Fruit fly (Drosophila melanogaster) whole organism, prepupa: Measurements from ENCODE around the gene slmo.

Source experiments
- CG10631 ChIP-seq: fragments of 200-800 bp; sonication (Bioruptor generic); optimal IDR thresholded peaks from 2 replicates; lab custom pipeline; 2016; ENCODE audit warnings: missing biosample characterization, missing genetic modification characterization
- CG10669 ChIP-seq: fragments of 200-800 bp; sonication (Bioruptor generic); optimal IDR thresholded peaks from 3 replicates; lab custom pipeline; 2018; ENCODE audit warnings: missing biosample characterization, mild to moderate bottlenecking, missing genetic modification characterization, moderate library complexity
- CG11762 ChIP-seq: fragments of 200-800 bp; sonication (Bioruptor generic); optimal IDR thresholded peaks from 3 replicates; lab custom pipeline; 2016; ENCODE audit warnings: missing biosample characterization, missing genetic modification characterization; ENCODE audit not compliant: insufficient read depth
- CG15336 ChIP-seq: fragments of 200-800 bp; sonication (Bioruptor generic); IDR thresholded peaks from 2 replicates; pipeline ENCODE4 v1.3.6; 2022; ENCODE audit warnings: missing biosample characterization, missing genetic modification characterization
- CG1621 ChIP-seq: fragments of 200-800 bp; sonication (Bioruptor generic); optimal IDR thresholded peaks from 3 replicates; lab custom pipeline; 2018; ENCODE audit warnings: missing biosample characterization, mild to moderate bottlenecking, missing genetic modification characterization
- CG3032 ChIP-seq: fragments of 200-800 bp; optimal IDR thresholded peaks from 2 replicates; lab custom pipeline; 2019; ENCODE audit warnings: missing biosample characterization, mild to moderate bottlenecking, missing genetic modification characterization, moderate library complexity
- CG32006 ChIP-seq: fragments of 200-800 bp; sonication (Bioruptor generic); optimal IDR thresholded peaks from 3 replicates; lab custom pipeline; 2017; ENCODE audit warnings: missing biosample characterization, mild to moderate bottlenecking, missing genetic modification characterization
- CG34406 ChIP-seq: fragments of 200-800 bp; sonication (Bioruptor generic); optimal IDR thresholded peaks from 3 replicates; lab custom pipeline; 2016; ENCODE audit warnings: missing biosample characterization, missing genetic modification characterization
- CG3919 ChIP-seq: fragments of 200-800 bp; sonication (Bioruptor generic); optimal IDR thresholded peaks from 3 replicates; lab custom pipeline; 2016; ENCODE audit warnings: missing biosample characterization, missing genetic modification characterization
- CG4318 ChIP-seq: fragments of 200-800 bp; sonication (Bioruptor generic); optimal IDR thresholded peaks from 3 replicates; lab custom pipeline; 2017; ENCODE audit warnings: missing biosample characterization, mild to moderate bottlenecking, missing genetic modification characterization
- CG6163 ChIP-seq: fragments of 200-800 bp; sonication (Bioruptor generic); IDR thresholded peaks from 3 replicates; pipeline ENCODE4 v1.3.6; 2022; ENCODE audit warnings: missing biosample characterization, missing genetic modification characterization
- CG6792 ChIP-seq: fragments of 200-800 bp; sonication (Bioruptor generic); optimal IDR thresholded peaks from 3 replicates; lab custom pipeline; 2016; ENCODE audit warnings: missing biosample characterization, missing genetic modification characterization
- CG6808 ChIP-seq: fragments of 200-800 bp; sonication (Bioruptor generic); optimal IDR thresholded peaks from 3 replicates; lab custom pipeline; 2017; ENCODE audit warnings: missing biosample characterization, missing genetic modification characterization, mild to moderate bottlenecking, moderate library complexity, missing genetic modification reagents
- CG8119 ChIP-seq: fragments of 200-800 bp; sonication (Bioruptor generic); IDR thresholded peaks from 3 replicates; pipeline ENCODE4 v1.3.6; 2022; ENCODE audit warnings: missing biosample characterization, missing genetic modification characterization
- CG8319 ChIP-seq: fragments of 200-800 bp; sonication (Bioruptor generic); optimal IDR thresholded peaks from 3 replicates; lab custom pipeline; 2016; ENCODE audit warnings: missing biosample characterization, missing genetic modification characterization
- Eip75B ChIP-seq: fragments of 200-800 bp; sonication (Bioruptor generic); optimal IDR thresholded peaks from 3 replicates; lab custom pipeline; 2016; ENCODE audit warnings: missing biosample characterization, missing genetic modification characterization
- Eip78C ChIP-seq: fragments of 200-800 bp; sonication (Bioruptor generic); peaks from one replicate; lab custom pipeline; 2016; ENCODE audit warnings: missing biosample characterization, missing genetic modification characterization
- Ets96B ChIP-seq: fragments of 200-800 bp; optimal IDR thresholded peaks from 2 replicates; lab custom pipeline; 2019; ENCODE audit warnings: missing biosample characterization, mild to moderate bottlenecking, missing genetic modification characterization, moderate library complexity
- Gug ChIP-seq: fragments of 200-800 bp; sonication (Bioruptor generic); IDR thresholded peaks from 2 replicates; pipeline ENCODE4 v1.3.6; 2022; ENCODE audit warnings: missing biosample characterization, missing genetic modification characterization
- Hr38 ChIP-seq: sonication (Bioruptor generic); optimal IDR thresholded peaks from 2 replicates; lab custom pipeline; 2016; ENCODE audit warnings: missing biosample characterization, missing genetic modification characterization
- Hr39 ChIP-seq: fragments of 200-800 bp; sonication (Bioruptor generic); optimal IDR thresholded peaks from 2 replicates; lab custom pipeline; 2016; ENCODE audit warnings: missing biosample characterization, missing genetic modification characterization
- Hr4 ChIP-seq: fragments of 200-800 bp; sonication (Bioruptor generic); optimal IDR thresholded peaks from 3 replicates; lab custom pipeline; 2016; ENCODE audit warnings: missing biosample characterization, missing genetic modification characterization
- OdsH ChIP-seq: fragments of 200-800 bp; sonication (Bioruptor generic); optimal IDR thresholded peaks from 3 replicates; lab custom pipeline; 2016; ENCODE audit warnings: missing biosample characterization, missing genetic modification characterization
- Smox ChIP-seq: fragments of 200-800 bp; sonication (Bioruptor generic); optimal IDR thresholded peaks from 3 replicates; lab custom pipeline; 2016; ENCODE audit warnings: missing biosample characterization, missing genetic modification characterization
- Sox102F ChIP-seq: fragments of 200-800 bp; sonication (Bioruptor generic); optimal IDR thresholded peaks from 2 replicates; lab custom pipeline; 2016; ENCODE audit warnings: missing biosample characterization, mild to moderate bottlenecking, missing genetic modification characterization
- Sox14 ChIP-seq: fragments of 200-800 bp; sonication (Bioruptor generic); optimal IDR thresholded peaks from 3 replicates; lab custom pipeline; 2016; ENCODE audit warnings: missing biosample characterization, missing genetic modification characterization
- achi ChIP-seq: fragments of 200-800 bp; sonication (Bioruptor generic); optimal IDR thresholded peaks from 3 replicates; lab custom pipeline; 2016; ENCODE audit warnings: missing biosample characterization, missing genetic modification characterization
- acj6 ChIP-seq: fragments of 200-800 bp; sonication (Bioruptor generic); optimal IDR thresholded peaks from 3 replicates; lab custom pipeline; 2016; ENCODE audit warnings: missing biosample characterization, missing genetic modification characterization
- cyc ChIP-seq: fragments of 200-800 bp; sonication (Bioruptor generic); optimal IDR thresholded peaks from 3 replicates; lab custom pipeline; 2016; ENCODE audit warnings: missing biosample characterization, missing genetic modification characterization
- dac ChIP-seq: fragments of 200-800 bp; sonication (Bioruptor generic); optimal IDR thresholded peaks from 2 replicates; lab custom pipeline; 2017; ENCODE audit warnings: missing biosample characterization, mild to moderate bottlenecking, missing genetic modification characterization
- dsx ChIP-seq: fragments of 200-800 bp; optimal IDR thresholded peaks from 3 replicates; lab custom pipeline; 2019; ENCODE audit warnings: missing biosample characterization, mild to moderate bottlenecking, missing genetic modification characterization, moderate library complexity; ENCODE audit not compliant: poor library complexity, severe bottlenecking
- esn ChIP-seq: fragments of 200-800 bp; sonication (Bioruptor generic); optimal IDR thresholded peaks from 2 replicates; lab custom pipeline; 2016; ENCODE audit warnings: missing biosample characterization, mild to moderate bottlenecking, missing genetic modification characterization, moderate library complexity
- fd59A ChIP-seq: fragments of 200-800 bp; sonication (Bioruptor generic); optimal IDR thresholded peaks from 2 replicates; lab custom pipeline; 2017; ENCODE audit warnings: missing biosample characterization, mild to moderate bottlenecking, missing genetic modification characterization, missing genetic modification reagents
- fd85E ChIP-seq: fragments of 200-800 bp; sonication (Bioruptor generic); optimal IDR thresholded peaks from 3 replicates; lab custom pipeline; 2016; ENCODE audit warnings: missing biosample characterization, missing genetic modification characterization
- fkh ChIP-seq: fragments of 200-800 bp; sonication (Bioruptor generic); optimal IDR thresholded peaks from 3 replicates; lab custom pipeline; 2017; ENCODE audit warnings: missing biosample characterization, mild to moderate bottlenecking, missing genetic modification characterization, moderate library complexity
- pdm3 ChIP-seq: fragments of 200-800 bp; sonication (Bioruptor generic); optimal IDR thresholded peaks from 3 replicates; lab custom pipeline; 2016; ENCODE audit warnings: missing biosample characterization, missing genetic modification characterization
- salr ChIP-seq, 2 experiments: fragments of 200-800 bp; sonication (Bioruptor generic); optimal IDR thresholded peaks; 3 replicates each; lab custom pipeline; 2016 to 2018; ENCODE audit warnings: missing biosample characterization in 2 of 2, missing genetic modification characterization in 2 of 2, mild to moderate bottlenecking in 1 of 2
- ss ChIP-seq, 2 experiments: fragments of 200-800 bp; sonication (Bioruptor generic); optimal IDR thresholded peaks; 2 replicates in 1 of 2; 3 replicates in 1 of 2; lab custom pipeline; 2017 to 2018; ENCODE audit warnings: mild to moderate bottlenecking in 2 of 2, missing biosample characterization in 2 of 2, missing genetic modification characterization in 2 of 2, moderate library complexity in 1 of 2
- topi ChIP-seq: fragments of 200-800 bp; sonication (Bioruptor generic); optimal IDR thresholded peaks from 3 replicates; lab custom pipeline; 2016; ENCODE audit warnings: missing biosample characterization, missing genetic modification characterization
- vri ChIP-seq: fragments of 200-800 bp; sonication (Bioruptor generic); optimal IDR thresholded peaks from 3 replicates; lab custom pipeline; 2016; ENCODE audit warnings: missing biosample characterization, mild to moderate bottlenecking, missing genetic modification characterization

slmo gene

dm6 chr2L:6062382-6063082, 14.0 kb upstream of the slmo start, which contains the start of the genes ND-51 and CG13994 (continued):
- TF ChIP-seq dsx (GFP tag; lab: Kevin White, UChicago) (no peak), CG3032 (tag; lab: Kevin White, UChicago) (peak; percentile 75), vri (GFP tag; lab: Kevin White, UChicago) (peak; percentile 76), CG1621 (tag; lab: Kevin White, UChicago) (peak; percentile 62), Sox102F (GFP tag; lab: Kevin White, UChicago) (no peak), CG8119 (GFP tag; lab: Robert Waterston, UW) (peak; percentile 49; the same call in 2 of the 3 replicates), Gug (peak; percentile 65; the same call in 1 of the 2 replicates), esn (GFP tag; lab: Kevin White, UChicago) (peak; percentile 73), Hr4 (peak; percentile 86), CG34406 (peak; percentile 69), CG6808 (peak; percentile 51), fd85E (GFP tag; lab: Kevin White, UChicago) (no peak), CG32006 (GFP tag; lab: Kevin White, UChicago) (peak; percentile 74), CG10631 (GFP tag; lab: Kevin White, UChicago) (peak; percentile 67), CG6792 (GFP tag; lab: Kevin White, UChicago) (peak; percentile 59)

DNA sequence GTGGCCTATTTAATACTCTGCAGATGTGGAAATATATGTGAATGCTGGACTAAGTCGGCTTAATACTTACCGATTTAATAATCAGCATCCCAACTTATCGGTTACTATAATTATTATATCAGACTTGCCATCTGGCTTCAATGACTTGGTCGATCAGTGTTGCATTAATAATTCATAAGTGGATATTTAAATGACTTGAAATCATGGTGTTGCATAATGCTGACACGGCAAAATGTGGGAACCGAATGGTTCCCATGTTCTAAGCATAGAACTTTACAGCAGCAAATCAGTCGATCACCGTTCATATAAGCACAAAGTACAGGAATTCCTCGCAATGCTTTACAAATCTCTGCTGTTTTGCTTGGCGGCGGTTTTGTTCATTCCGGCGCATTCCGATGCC, 11.7 kb upstream of the slmo start, which contains the start of gene CG34180:
TSS of gene CG34180 (plus strand) at position 301 of the 400 bp plus-strand sequence.
- TF ChIP-seq CG4318 (GFP tag; lab: Kevin White, UChicago) (no peak), OdsH (GFP tag; lab: Kevin White, UChicago) (no peak), CG11762 (GFP tag; lab: Kevin White, UChicago) (no peak), Ets96B (tag; lab: Kevin White, UChicago) (no peak), CG6792 (GFP tag; lab: Kevin White, UChicago) (no peak), Hr38 (GFP tag; lab: Kevin White, UChicago) (no peak), Eip75B (no peak), CG3919 (GFP tag; lab: Kevin White, UChicago) (no peak), fd59A (GFP tag; lab: Kevin White, UChicago) (no peak), Eip78C (GFP tag; lab: Kevin White, UChicago) (no peak), CG32006 (GFP tag; lab: Kevin White, UChicago) (no peak), CG10669 (no peak), pdm3 (GFP tag; lab: Kevin White, UChicago) (no peak), fkh (GFP tag; lab: Kevin White, UChicago) (no peak), Hr39 (GFP tag; lab: Kevin White, UChicago) (no peak), achi (no peak), dac (GFP tag; lab: Kevin White, UChicago) (no peak), CG3032 (tag; lab: Kevin White, UChicago) (no peak), CG6163 (no peak)

- TF ChIP-seq esn (GFP tag; lab: Kevin White, UChicago) (no peak), Sox14 (GFP tag; lab: Kevin White, UChicago) (no peak), vri (GFP tag; lab: Kevin White, UChicago) (no peak), CG6163 (no peak), CG15336 (GFP tag; lab: Robert Waterston, UW) (0 out of 2 replicates have a peak, but pooled peaks have one; percentile 20), Smox (GFP tag; lab: Kevin White, UChicago) (no peak), topi (no peak), fkh (GFP tag; lab: Kevin White, UChicago) (no peak), Sox102F (GFP tag; lab: Kevin White, UChicago) (no peak), CG3919 (GFP tag; lab: Kevin White, UChicago) (no peak), cyc (no peak), ss (GFP tag; optimal IDR thresholded peaks at IDR 0.05; lab: Kevin White, UChicago) (peak; percentile 8 to 19), CG10631 (GFP tag; lab: Kevin White, UChicago) (no peak), Ets96B (tag; lab: Kevin White, UChicago) (no peak), CG8319 (GFP tag; lab: Kevin White, UChicago) (no peak), CG1621 (tag; lab: Kevin White, UChicago) (peak; percentile 53), salr (GFP tag; optimal IDR thresholded peaks at IDR 0.05; lab: Kevin White, UChicago) (no peak), acj6 (no peak), fd59A (GFP tag; lab: Kevin White, UChicago) (no peak)
Measured at dm6 chr2L:6053874-6054469, 5.5 kb upstream of the slmo start, which contains the start of gene CG13995. Gene CG13995 (plus strand): TSS chr2L:6054302.
